Worm (Caenorhabditis elegans): ENCODE results near the gene F58G11.4.

- TF ChIP-seq him-1 (tag; optimal IDR thresholded peaks at IDR 0.05), result no peak
- no peak for TF ChIP-seq W03F9.2 (tag; optimal IDR thresholded peaks at IDR 0.05)
- no peak for TF ChIP-seq dao-5 (tag; optimal IDR thresholded peaks at IDR 0.05)
Measured at ce11 chrV:13725574-13725973, 53.2 kb downstream of the F58G11.4 start, which contains the start of gene fbxa-181.
